Worm (Caenorhabditis elegans): ENCODE data around the gene sri-24.
"Not testable (repeated sequence)": the region's sequence is repeated elsewhere in the genome, so short reads cannot be mapped to it uniquely, and the experiment has no call there.

Gene sri-24

ce11 chrV:15215175-15215574, 3.2 kb downstream of the sri-24 start, which contains the start of gene sri-26:
sri-26 (plus strand) TSS chrV:15215475.
- not testable (repeated sequence) for TF ChIP-seq elt-3, fkh-2, pha-4 (tag; optimal IDR thresholded peaks at IDR 0.05)

ce11 chrV:15216705-15217104, 4.7 kb downstream of the sri-24 start, which contains the start of gene sri-25:
sri-25 (plus strand) TSS chrV:15217005.
- TF ChIP-seq unc-39 (tag; optimal IDR thresholded peaks at IDR 0.05) (no peak), elt-1 (tag; optimal IDR thresholded peaks at IDR 0.05) (no peak), nhr-76 (tag; optimal IDR thresholded peaks at IDR 0.05) (no peak), mml-1 (tag; optimal IDR thresholded peaks at IDR 0.05) (no peak), nhr-67 (tag; optimal IDR thresholded peaks at IDR 0.05) (no peak), egl-5 (tag; optimal IDR thresholded peaks at IDR 0.05) (no peak), ceh-82 (tag; optimal IDR thresholded peaks at IDR 0.05) (no peak), ama-1 (optimal IDR thresholded peaks at IDR 0.05) (no peak), ceh-28 (tag; optimal IDR thresholded peaks at IDR 0.05) (no peak), nhr-28 (tag; optimal IDR thresholded peaks at IDR 0.05) (no peak)

ce11 chrV:15221330-15221729, 9.4 kb downstream of the sri-24 start, which contains the start of gene irld-25:
irld-25 (plus strand) TSS chrV:15221630.
- TF ChIP-seq nhr-76 (tag; optimal IDR thresholded peaks at IDR 0.05) (no peak), egl-5 (tag; optimal IDR thresholded peaks at IDR 0.05) (no peak), mml-1 (tag; optimal IDR thresholded peaks at IDR 0.05) (no peak), ceh-9 (tag; optimal IDR thresholded peaks at IDR 0.05) (no peak), nhr-23 (tag; optimal IDR thresholded peaks at IDR 0.05) (no peak), fkh-10 (GFP tag; optimal IDR thresholded peaks at IDR 0.05) (no peak), elt-1 (tag; optimal IDR thresholded peaks at IDR 0.05) (no peak), ztf-4 (tag; optimal IDR thresholded peaks at IDR 0.05) (no peak), aly-2 (tag; optimal IDR thresholded peaks at IDR 0.05) (no peak), pha-4 (tag; optimal IDR thresholded peaks at IDR 0.05) (no peak), snpc-4 (tag; optimal IDR thresholded peaks at IDR 0.05) (no peak), nfya-1 (tag; optimal IDR thresholded peaks at IDR 0.05; ENCODE audit: insufficient read depth) (no peak)

ce11 chrV:15223668-15224067, 11.7 kb downstream of the sri-24 start, which contains the start of gene srw-24:
srw-24 (plus strand) TSS chrV:15223968.
- TF ChIP-seq egl-27 (tag; optimal IDR thresholded peaks at IDR 0.05) (no peak), ztf-11 (tag; optimal IDR thresholded peaks at IDR 0.05) (no peak), nhr-76 (tag; optimal IDR thresholded peaks at IDR 0.05) (no peak), egl-5 (tag; optimal IDR thresholded peaks at IDR 0.05) (no peak), eor-1 (tag; optimal IDR thresholded peaks at IDR 0.05) (no peak), R02D3.7 (tag; optimal IDR thresholded peaks at IDR 0.05) (no peak), mdl-1 (tag; optimal IDR thresholded peaks at IDR 0.05) (no peak), ceh-82 (tag; optimal IDR thresholded peaks at IDR 0.05) (no peak), nhr-43 (tag; optimal IDR thresholded peaks at IDR 0.05; ENCODE audit: poor library complexity, severe bottlenecking) (no peak), skn-1 (tag; optimal IDR thresholded peaks at IDR 0.05) (no peak), mml-1 (tag; optimal IDR thresholded peaks at IDR 0.05) (no peak), ama-1 (optimal IDR thresholded peaks at IDR 0.05) (no peak), nhr-23 (tag; optimal IDR thresholded peaks at IDR 0.05) (no peak), snpc-4 (tag; optimal IDR thresholded peaks at IDR 0.05) (no peak), fkh-2 (tag; optimal IDR thresholded peaks at IDR 0.05) (no peak)

- no peak for TF ChIP-seq ceh-9 (tag; optimal IDR thresholded peaks at IDR 0.05)
- no peak for TF ChIP-seq nhr-76 (tag; optimal IDR thresholded peaks at IDR 0.05)
- TF ChIP-seq fos-1 (tag; optimal IDR thresholded peaks at IDR 0.05): no peak
- no peak for TF ChIP-seq jun-1 (tag; optimal IDR thresholded peaks at IDR 0.05)
- TF ChIP-seq ceh-28 (tag; optimal IDR thresholded peaks at IDR 0.05): no peak
- TF ChIP-seq ama-1 (optimal IDR thresholded peaks at IDR 0.05): no peak
- TF ChIP-seq nhr-43 (tag; optimal IDR thresholded peaks at IDR 0.05; ENCODE audit: poor library complexity, severe bottlenecking): no peak
- no peak for TF ChIP-seq elt-1 (tag; optimal IDR thresholded peaks at IDR 0.05)
- TF ChIP-seq mml-1 (tag; optimal IDR thresholded peaks at IDR 0.05): no peak
- TF ChIP-seq fkh-10 (GFP tag; optimal IDR thresholded peaks at IDR 0.05): no peak
- no peak for TF ChIP-seq tbx-2 (tag; optimal IDR thresholded peaks at IDR 0.05)
Observed at ce11 chrV:15225650-15226049, 13.7 kb downstream of the sri-24 start, which contains the start of gene srw-14. srw-14 (plus strand) TSS chrV:15225950.

ce11 chrV:15226206-15226605, 14.2 kb downstream of the sri-24 start:
- no peak for TF ChIP-seq ztf-4 (tag; optimal IDR thresholded peaks at IDR 0.05)
- peak; percentile 56 for TF ChIP-seq elt-2 (tag; optimal IDR thresholded peaks at IDR 0.05)

All from whole organism, L3 larva.